Fruit fly (Drosophila melanogaster): ENCODE data around the gene CG4820.

DNA sequence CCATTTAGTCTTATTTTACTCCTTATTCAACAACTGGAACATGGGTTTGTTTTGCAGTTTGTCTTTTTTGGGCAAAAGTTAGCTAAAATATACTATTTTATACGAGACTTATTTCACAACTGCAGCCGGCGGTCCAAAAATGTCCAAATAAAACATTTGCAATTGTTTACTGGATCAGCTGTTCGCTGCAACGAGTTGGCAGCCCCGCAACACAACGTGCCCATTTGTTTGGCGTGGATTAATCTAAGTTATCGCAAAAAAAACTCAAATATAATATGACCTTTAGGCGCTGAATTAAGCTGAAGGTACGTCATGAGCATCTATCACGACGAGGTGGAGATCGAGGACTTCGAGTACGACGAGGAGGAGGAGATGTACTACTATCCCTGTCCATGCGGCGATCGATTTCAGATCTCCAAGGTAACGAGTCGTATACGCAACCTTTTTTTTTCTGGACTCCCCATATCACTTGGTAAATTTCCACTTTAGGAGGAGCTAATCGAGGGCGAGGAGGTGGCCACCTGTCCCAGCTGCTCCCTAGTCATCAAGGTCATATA lies 15.4 kb downstream of the CG4820 start, which contains the start of the genes CG17187 and Dph3:
- TF ChIP-seq Dll (optimal IDR thresholded peaks at IDR 0.05): no peak
- no peak for TF ChIP-seq usp (GFP tag; optimal IDR thresholded peaks at IDR 0.05)
- no peak for TF ChIP-seq CG8478 (optimal IDR thresholded peaks at IDR 0.05)
- TF ChIP-seq psq (optimal IDR thresholded peaks at IDR 0.05): no peak
- no peak for TF ChIP-seq EcR (GFP tag; optimal IDR thresholded peaks at IDR 0.05)

All from whole organism.